Fruit fly (Drosophila melanogaster) whole organism: ENCODE results near the gene Ype.

Source experiments
- CG8478 ChIP-seq: fragments of >200 bp; optimal IDR thresholded peaks from 2 replicates; lab custom pipeline; 2018; ENCODE audit warnings: inconsistent platforms
- Dll ChIP-seq: fragments of >200 bp; optimal IDR thresholded peaks from 2 replicates; lab custom pipeline; 2017
- EcR ChIP-seq, 2 experiments: fragments of >200 bp; optimal IDR thresholded peaks; 2 replicates each; lab custom pipeline; 2017; ENCODE audit warnings: missing biosample characterization in 2 of 2, missing genetic modification characterization in 2 of 2, missing genetic modification reagents in 2 of 2
- pan ChIP-seq: fragments of >200 bp; optimal IDR thresholded peaks from 2 replicates; lab custom pipeline; 2017
- psq ChIP-seq: fragments of >200 bp; optimal IDR thresholded peaks from 2 replicates; lab custom pipeline; 2017
- usp ChIP-seq: fragments of >200 bp; optimal IDR thresholded peaks from 2 replicates; lab custom pipeline; 2017; ENCODE audit warnings: missing biosample characterization, missing genetic modification characterization, mixed read lengths

The Ype gene

dm6 chrX:13358948-13359347 is 28.3 kb downstream of the Ype start, which contains the start of gene Syt12:
Gene Syt12 (plus strand): TSS chrX:13359248.
- TF ChIP-seq CG8478 = no peak
- TF ChIP-seq Dll (lab: Kevin White, UChicago) = no peak
- TF ChIP-seq EcR (GFP tag; optimal IDR thresholded peaks at IDR 0.05; lab: Kevin White, UChicago) = no peak
- TF ChIP-seq usp (GFP tag; lab: Kevin White, UChicago) = no peak
- no peak for TF ChIP-seq pan (lab: Kevin White, UChicago)
- TF ChIP-seq psq (lab: Kevin White, UChicago) = no peak

- TF ChIP-seq psq (lab: Kevin White, UChicago) (no peak), CG8478 (no peak), usp (GFP tag; lab: Kevin White, UChicago) (no peak), Dll (lab: Kevin White, UChicago) (no peak), EcR (GFP tag; optimal IDR thresholded peaks at IDR 0.05; lab: Kevin White, UChicago) (no peak)
Observed at dm6 chrX:13358240-13358799, 28.9 kb downstream of the Ype start.

dm6 chrX:13346998-13347397 is 40.2 kb downstream of the Ype start:
- no peak for TF ChIP-seq pan (lab: Kevin White, UChicago)
- no peak for TF ChIP-seq CG8478
- TF ChIP-seq usp (GFP tag; lab: Kevin White, UChicago) = no peak
- TF ChIP-seq psq (lab: Kevin White, UChicago) = no peak
- no peak for TF ChIP-seq EcR (GFP tag; optimal IDR thresholded peaks at IDR 0.05; lab: Kevin White, UChicago)
- TF ChIP-seq Dll (lab: Kevin White, UChicago) = no peak

- TF ChIP-seq usp (GFP tag; lab: Kevin White, UChicago) (no peak), pan (lab: Kevin White, UChicago) (no peak), CG8478 (no peak), Dll (lab: Kevin White, UChicago) (no peak), EcR (GFP tag; optimal IDR thresholded peaks at IDR 0.05; lab: Kevin White, UChicago) (no peak), psq (lab: Kevin White, UChicago) (no peak)
Observed at dm6 chrX:13345327-13345726, 41.9 kb downstream of the Ype start.

- TF ChIP-seq usp (GFP tag; lab: Kevin White, UChicago) (no peak), CG8478 (no peak)
Observed at dm6 chrX:13338113-13338512, 49.1 kb downstream of the Ype start, which contains the start of gene CG15747. Gene CG15747 (plus strand): TSS chrX:13338318.

- TF ChIP-seq psq (lab: Kevin White, UChicago) = no peak
- TF ChIP-seq pan (lab: Kevin White, UChicago) = no peak
- TF ChIP-seq usp (GFP tag; lab: Kevin White, UChicago) = no peak
- TF ChIP-seq CG8478 = no peak
- no peak for TF ChIP-seq Dll (lab: Kevin White, UChicago)
- TF ChIP-seq EcR (GFP tag; optimal IDR thresholded peaks at IDR 0.05; lab: Kevin White, UChicago) = no peak
Observed at dm6 chrX:13337454-13337853, 49.8 kb downstream of the Ype start, which contains the start of gene RpS15Aa. Gene RpS15Aa (minus strand): TSS chrX:13337705.
